Worm (Caenorhabditis elegans) whole organism, L2 larva: ENCODE data around the gene F15B9.11.

Source experiments
- dmd-4 ChIP-seq: sonication (generic microtip); optimal IDR thresholded peaks from 2 replicates; lab custom pipeline; 2017; ENCODE audit warnings: missing biosample characterization, missing genetic modification characterization
- snpc-4 ChIP-seq: fragments of 150-350 bp; optimal IDR thresholded peaks from 2 replicates; lab custom pipeline; 2014; ENCODE audit warnings: missing biosample characterization, missing genetic modification characterization
- ztf-4 ChIP-seq: fragments of 150-350 bp; optimal IDR thresholded peaks from 2 replicates; lab custom pipeline; 2014; ENCODE audit warnings: missing biosample characterization, missing genetic modification characterization

- TF ChIP-seq dmd-4 (tag; lab: Kevin White, UChicago) = no peak
- no peak for TF ChIP-seq snpc-4 (tag; lab: Kevin White, UChicago)
- no peak for TF ChIP-seq ztf-4 (tag; lab: Kevin White, UChicago)
Observed at ce11 chrV:13033223-13033622, 40.5 kb upstream of the F15B9.11 start, which contains the start of gene W07G4.1.
